Fruit fly (Drosophila melanogaster) whole organism, prepupa: Measurements from ENCODE around the gene CG14374.

ENCODE experiments used
- Blimp-1 ChIP-seq: fragments of 200-800 bp; sonication (Bioruptor generic); optimal IDR thresholded peaks from 3 replicates; lab custom pipeline; 2017; ENCODE audit warnings: missing biosample characterization, missing genetic modification characterization, mild to moderate bottlenecking, moderate library complexity, missing genetic modification reagents
- CG1621 ChIP-seq: fragments of 200-800 bp; sonication (Bioruptor generic); optimal IDR thresholded peaks from 3 replicates; lab custom pipeline; 2018; ENCODE audit warnings: missing biosample characterization, mild to moderate bottlenecking, missing genetic modification characterization
- CG31627 ChIP-seq: fragments of 200-800 bp; sonication (Bioruptor generic); optimal IDR thresholded peaks from 3 replicates; lab custom pipeline; 2016; ENCODE audit warnings: missing biosample characterization, missing genetic modification characterization
- CG32006 ChIP-seq: fragments of 200-800 bp; sonication (Bioruptor generic); optimal IDR thresholded peaks from 3 replicates; lab custom pipeline; 2017; ENCODE audit warnings: missing biosample characterization, mild to moderate bottlenecking, missing genetic modification characterization
- CG7368 ChIP-seq: fragments of 200-800 bp; sonication (Bioruptor generic); optimal IDR thresholded peaks from 3 replicates; lab custom pipeline; 2016; ENCODE audit warnings: missing biosample characterization, missing genetic modification characterization
- CG8319 ChIP-seq: fragments of 200-800 bp; sonication (Bioruptor generic); optimal IDR thresholded peaks from 3 replicates; lab custom pipeline; 2016; ENCODE audit warnings: missing biosample characterization, missing genetic modification characterization
- Eip78C ChIP-seq: fragments of 200-800 bp; sonication (Bioruptor generic); peaks from one replicate; lab custom pipeline; 2016; ENCODE audit warnings: missing biosample characterization, missing genetic modification characterization
- Hr38 ChIP-seq: sonication (Bioruptor generic); optimal IDR thresholded peaks from 2 replicates; lab custom pipeline; 2016; ENCODE audit warnings: missing biosample characterization, missing genetic modification characterization
- Lpt ChIP-seq: fragments of 200-800 bp; sonication (Bioruptor generic); optimal IDR thresholded peaks from 3 replicates; lab custom pipeline; 2016; ENCODE audit warnings: missing biosample characterization, missing genetic modification characterization
- Sox102F ChIP-seq: fragments of 200-800 bp; sonication (Bioruptor generic); optimal IDR thresholded peaks from 2 replicates; lab custom pipeline; 2016; ENCODE audit warnings: missing biosample characterization, mild to moderate bottlenecking, missing genetic modification characterization
- dac ChIP-seq: fragments of 200-800 bp; sonication (Bioruptor generic); optimal IDR thresholded peaks from 2 replicates; lab custom pipeline; 2017; ENCODE audit warnings: missing biosample characterization, mild to moderate bottlenecking, missing genetic modification characterization
- fd85E ChIP-seq: fragments of 200-800 bp; sonication (Bioruptor generic); optimal IDR thresholded peaks from 3 replicates; lab custom pipeline; 2016; ENCODE audit warnings: missing biosample characterization, missing genetic modification characterization
- lz ChIP-seq: fragments of 200-800 bp; sonication (Bioruptor generic); optimal IDR thresholded peaks from 3 replicates; lab custom pipeline; 2016; ENCODE audit warnings: missing biosample characterization, missing genetic modification characterization

- TF ChIP-seq CG32006: no peak
- TF ChIP-seq CG8319 (GFP tag; lab: Kevin White, UChicago): no peak
- TF ChIP-seq fd85E (GFP tag; lab: Kevin White, UChicago): no peak
- no peak for TF ChIP-seq Eip78C
- TF ChIP-seq CG31627 (GFP tag; lab: Kevin White, UChicago): no peak
- TF ChIP-seq Sox102F (GFP tag; lab: Kevin White, UChicago): no peak
- no peak for TF ChIP-seq Hr38 (GFP tag; lab: Kevin White, UChicago)
- no peak for TF ChIP-seq CG1621 (tag; lab: Kevin White, UChicago)
- no peak for TF ChIP-seq Lpt (GFP tag; lab: Kevin White, UChicago)
- no peak for TF ChIP-seq CG7368
- no peak for TF ChIP-seq lz (GFP tag; lab: Kevin White, UChicago)
- no peak for TF ChIP-seq Blimp-1 (GFP tag; lab: Kevin White, UChicago)
- no peak for TF ChIP-seq dac (GFP tag; lab: Kevin White, UChicago)
Observed at dm6 chr3R:13401722-13402296, 4.9 kb upstream of the CG14374 start, which contains the start of gene GILT1.
